Worm (Caenorhabditis elegans) whole organism, late embryonic: ENCODE measurements around the gene F13H8.11.

Source experiments
- ama-1 ChIP-seq: fragments of 150-350 bp; optimal IDR thresholded peaks from 2 replicates; lab custom pipeline; 2014
- dmd-4 ChIP-seq: sonication (generic microtip); optimal IDR thresholded peaks from 2 replicates; lab custom pipeline; 2016; ENCODE audit warnings: borderline replicate concordance, missing genetic modification characterization, missing compliant biosample characterization
- dve-1 ChIP-seq: sonication (generic microtip); optimal IDR thresholded peaks from 2 replicates; lab custom pipeline; 2017; ENCODE audit warnings: antibody characterized with exemption, mild to moderate bottlenecking, missing genetic modification characterization, missing compliant biosample characterization

ce11 chrII:6252707-6253106 lies 7.1 kb downstream of the F13H8.11 start:
- TF ChIP-seq dve-1 (tag; lab: Kevin White, UChicago) (no peak), ama-1 (lab: Kevin White, UChicago) (no peak), dmd-4 (tag; lab: Kevin White, UChicago) (no peak)
